Worm (Caenorhabditis elegans) whole organism, mixed stage, embryonic: ENCODE results near the gene bbs-8.

Experiments
- bed-3 ChIP-seq: fragments of 200-800 bp; sonication (Bioruptor generic); optimal IDR thresholded peaks from 3 replicates; lab custom pipeline; 2018; ENCODE audit warnings: mild to moderate bottlenecking, missing genetic modification characterization, moderate library complexity, missing compliant biosample characterization
- blmp-1 ChIP-seq: fragments of 150-350 bp; optimal IDR thresholded peaks from 2 replicates; lab custom pipeline; 2014; ENCODE audit warnings: missing biosample characterization, missing genetic modification characterization
- ceh-39 ChIP-seq: fragments of 150-350 bp; optimal IDR thresholded peaks from 2 replicates; lab custom pipeline; 2014; ENCODE audit warnings: missing biosample characterization, missing genetic modification characterization
- ceh-43 ChIP-seq: fragments of 200-800 bp; sonication (Bioruptor generic); optimal IDR thresholded peaks from 2 replicates; lab custom pipeline; 2018; ENCODE audit warnings: mild to moderate bottlenecking, missing genetic modification characterization, moderate library complexity, missing compliant biosample characterization
- ceh-83 ChIP-seq: fragments of 200-800 bp; sonication (Bioruptor generic); optimal IDR thresholded peaks from 2 replicates; lab custom pipeline; 2018; ENCODE audit warnings: mild to moderate bottlenecking, missing genetic modification characterization, missing compliant biosample characterization
- ces-1 ChIP-seq: fragments of 150-350 bp; optimal IDR thresholded peaks from 2 replicates; lab custom pipeline; 2014; ENCODE audit warnings: missing biosample characterization, missing genetic modification reagents, missing genetic modification characterization
- cnd-1 ChIP-seq: fragments of 200-800 bp; sonication (Bioruptor generic); optimal IDR thresholded peaks from 2 replicates; lab custom pipeline; 2018; ENCODE audit warnings: mild to moderate bottlenecking, missing genetic modification characterization, missing compliant biosample characterization
- drap-1 ChIP-seq: fragments of 200-800 bp; sonication (Bioruptor generic); optimal IDR thresholded peaks from 3 replicates; lab custom pipeline; 2018; ENCODE audit warnings: mild to moderate bottlenecking, missing genetic modification characterization, missing compliant biosample characterization
- elt-1 ChIP-seq: sonication (generic microtip); optimal IDR thresholded peaks from 2 replicates; lab custom pipeline; 2017; ENCODE audit warnings: missing genetic modification characterization, mild to moderate bottlenecking, missing compliant biosample characterization, antibody characterized with exemption, moderate library complexity, borderline replicate concordance; ENCODE audit not compliant: insufficient read depth
- flh-1 ChIP-seq: fragments of 200-800 bp; sonication (Bioruptor generic); optimal IDR thresholded peaks from 2 replicates; lab custom pipeline; 2018; ENCODE audit warnings: mild to moderate bottlenecking, missing genetic modification characterization, moderate library complexity, missing compliant biosample characterization
- ham-2 ChIP-seq: fragments of 200-800 bp; sonication (Bioruptor generic); optimal IDR thresholded peaks from 2 replicates; lab custom pipeline; 2018; ENCODE audit warnings: mild to moderate bottlenecking, missing genetic modification characterization, missing compliant biosample characterization
- hlh-1 ChIP-seq: fragments of 150-350 bp; optimal IDR thresholded peaks from 2 replicates; lab custom pipeline; 2014; ENCODE audit warnings: missing biosample characterization, missing genetic modification reagents, missing genetic modification characterization
- lin-32 ChIP-seq: fragments of 200-800 bp; sonication (Bioruptor generic); optimal IDR thresholded peaks from 2 replicates; lab custom pipeline; 2018; ENCODE audit warnings: mild to moderate bottlenecking, missing genetic modification characterization, missing compliant biosample characterization
- lsy-2 ChIP-seq: fragments of 150-350 bp; optimal IDR thresholded peaks from 2 replicates; lab custom pipeline; 2014; ENCODE audit warnings: missing biosample characterization, missing genetic modification characterization
- mab-5 ChIP-seq: fragments of 150-350 bp; optimal IDR thresholded peaks from 2 replicates; lab custom pipeline; 2014; ENCODE audit warnings: missing biosample characterization, missing genetic modification characterization
- mep-1 ChIP-seq: fragments of 150-350 bp; optimal IDR thresholded peaks from 2 replicates; lab custom pipeline; 2017; ENCODE audit warnings: missing biosample characterization, missing genetic modification reagents, missing genetic modification characterization, inconsistent platforms
- nhr-12 ChIP-seq: fragments of 150-350 bp; optimal IDR thresholded peaks from 2 replicates; lab custom pipeline; 2014; ENCODE audit warnings: missing biosample characterization, missing genetic modification characterization
- nhr-2 ChIP-seq: fragments of 150-350 bp; optimal IDR thresholded peaks from 2 replicates; lab custom pipeline; 2014; ENCODE audit warnings: missing biosample characterization, missing genetic modification characterization
- nhr-237 ChIP-seq: fragments of 150-350 bp; optimal IDR thresholded peaks from 2 replicates; lab custom pipeline; 2014; ENCODE audit warnings: missing biosample characterization, missing genetic modification characterization
- nhr-28 ChIP-seq: fragments of 150-350 bp; optimal IDR thresholded peaks from 2 replicates; lab custom pipeline; 2014; ENCODE audit warnings: missing biosample characterization, missing genetic modification characterization
- nhr-76 ChIP-seq: sonication (generic microtip); optimal IDR thresholded peaks from 2 replicates; lab custom pipeline; 2017; ENCODE audit warnings: missing biosample characterization, missing genetic modification characterization
- pha-4 ChIP-seq: fragments of 150-350 bp; optimal IDR thresholded peaks from 2 replicates; lab custom pipeline; 2018; ENCODE audit warnings: missing biosample characterization, missing genetic modification reagents, missing genetic modification characterization
- sem-2 ChIP-seq: fragments of 200-800 bp; sonication (Bioruptor generic); optimal IDR thresholded peaks from 2 replicates; lab custom pipeline; 2018; ENCODE audit warnings: mild to moderate bottlenecking, missing genetic modification characterization, missing compliant biosample characterization
- snpc-4 ChIP-seq: fragments of 150-350 bp; optimal IDR thresholded peaks from 2 replicates; lab custom pipeline; 2014; ENCODE audit warnings: missing biosample characterization, missing genetic modification characterization
- tbx-8 ChIP-seq: fragments of 200-800 bp; sonication (Bioruptor generic); optimal IDR thresholded peaks from 2 replicates; lab custom pipeline; 2018; ENCODE audit warnings: mild to moderate bottlenecking, missing genetic modification characterization, moderate library complexity, missing compliant biosample characterization
- unc-120 ChIP-seq: sonication (generic microtip); optimal IDR thresholded peaks from 2 replicates; lab custom pipeline; 2017; ENCODE audit warnings: missing genetic modification characterization, missing compliant biosample characterization; ENCODE audit not compliant: poor library complexity, severe bottlenecking
- unc-39 ChIP-seq: fragments of 150-350 bp; optimal IDR thresholded peaks from 2 replicates; lab custom pipeline; 2014; ENCODE audit warnings: missing biosample characterization, missing genetic modification characterization
- zip-8 ChIP-seq: fragments of 150-350 bp; optimal IDR thresholded peaks from 2 replicates; lab custom pipeline; 2014; ENCODE audit warnings: missing biosample characterization, missing genetic modification characterization
- ztf-11 ChIP-seq: fragments of 150-350 bp; optimal IDR thresholded peaks from 2 replicates; lab custom pipeline; 2014; ENCODE audit warnings: missing biosample characterization, missing genetic modification characterization

Gene bbs-8

DNA sequence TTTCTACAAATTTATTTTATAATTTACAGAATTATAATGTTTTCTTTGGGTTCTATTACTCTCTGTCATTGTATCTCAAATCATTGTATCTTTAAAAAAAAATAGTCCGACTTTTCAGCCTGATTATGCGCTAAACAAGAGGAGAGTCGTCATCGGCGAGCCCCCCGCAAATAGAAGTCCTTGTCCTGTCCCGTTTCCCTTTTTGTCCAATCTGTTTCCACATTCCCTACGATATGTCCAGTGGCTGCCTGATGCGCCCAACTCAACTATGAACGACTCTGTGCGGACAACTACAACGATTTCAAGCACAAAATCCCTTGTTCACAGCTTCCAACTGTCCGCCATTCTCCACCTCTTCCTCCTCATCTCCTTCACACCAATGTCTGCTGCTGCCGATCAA, 6.9 kb downstream of the bbs-8 start, which contains the start of gene dbl-1:
Gene dbl-1, plus strand, starts transcription at position 119 of the 400 bp plus-strand sequence.
- no peak for TF ChIP-seq mep-1 (tag; lab: Kevin White, UChicago)
- TF ChIP-seq nhr-28 (tag; lab: Kevin White, UChicago) = no peak
- TF ChIP-seq nhr-237 = no peak
- TF ChIP-seq ztf-11 (tag; lab: Kevin White, UChicago) = no peak
- TF ChIP-seq ceh-43 (GFP tag; lab: Kevin White, UChicago) = no peak
- no peak for TF ChIP-seq zip-8 (tag; lab: Kevin White, UChicago)
- TF ChIP-seq ceh-83 = no peak
- TF ChIP-seq blmp-1 (tag; lab: Kevin White, UChicago) = no peak
- TF ChIP-seq mab-5 (tag; lab: Kevin White, UChicago) = no peak

ce11 chrV:6753257-6753656, 11.6 kb downstream of the bbs-8 start:
- no peak for TF ChIP-seq zip-8 (tag; lab: Kevin White, UChicago)
- no peak for TF ChIP-seq blmp-1 (tag; lab: Kevin White, UChicago)
- TF ChIP-seq ceh-43 (GFP tag; lab: Kevin White, UChicago) = no peak
- TF ChIP-seq ham-2 (GFP tag; lab: Kevin White, UChicago) = no peak
- TF ChIP-seq ces-1 (GFP tag; lab: Kevin White, UChicago) = no peak
- TF ChIP-seq drap-1 = no peak
- TF ChIP-seq unc-39 = no peak
- TF ChIP-seq mab-5 (tag; lab: Kevin White, UChicago) = no peak
- TF ChIP-seq nhr-76 (tag; lab: Kevin White, UChicago) = no peak
- TF ChIP-seq nhr-2 (tag; lab: Kevin White, UChicago) = no peak
- no peak for TF ChIP-seq ceh-39 (tag; lab: Kevin White, UChicago)
- TF ChIP-seq nhr-28 (tag; lab: Kevin White, UChicago) = no peak
- TF ChIP-seq ztf-11 (tag; lab: Kevin White, UChicago) = no peak
- TF ChIP-seq tbx-8 (GFP tag; lab: Kevin White, UChicago) = no peak

ce11 chrV:6751493-6752100, 13.3 kb downstream of the bbs-8 start:
- TF ChIP-seq drap-1 = no peak
- no peak for TF ChIP-seq lin-32 (GFP tag; lab: Kevin White, UChicago)
- peak; percentile 32 for TF ChIP-seq hlh-1 (tag; lab: Kevin White, UChicago)
- peak; percentile 65 for TF ChIP-seq unc-120 (tag; lab: Kevin White, UChicago)
- TF ChIP-seq tbx-8 (GFP tag; lab: Kevin White, UChicago) = no peak
- no peak for TF ChIP-seq mep-1 (tag; lab: Kevin White, UChicago)
- no peak for TF ChIP-seq unc-39
- TF ChIP-seq bed-3 = no peak
- no peak for TF ChIP-seq ceh-43 (GFP tag; lab: Kevin White, UChicago)
- no peak for TF ChIP-seq mab-5 (tag; lab: Kevin White, UChicago)
- TF ChIP-seq sem-2 = no peak
- no peak for TF ChIP-seq elt-1 (tag; lab: Kevin White, UChicago)
- TF ChIP-seq ceh-83 = no peak
- TF ChIP-seq ces-1 (GFP tag; lab: Kevin White, UChicago) = no peak
- TF ChIP-seq, all 35 proteins: peak for 2

DNA sequence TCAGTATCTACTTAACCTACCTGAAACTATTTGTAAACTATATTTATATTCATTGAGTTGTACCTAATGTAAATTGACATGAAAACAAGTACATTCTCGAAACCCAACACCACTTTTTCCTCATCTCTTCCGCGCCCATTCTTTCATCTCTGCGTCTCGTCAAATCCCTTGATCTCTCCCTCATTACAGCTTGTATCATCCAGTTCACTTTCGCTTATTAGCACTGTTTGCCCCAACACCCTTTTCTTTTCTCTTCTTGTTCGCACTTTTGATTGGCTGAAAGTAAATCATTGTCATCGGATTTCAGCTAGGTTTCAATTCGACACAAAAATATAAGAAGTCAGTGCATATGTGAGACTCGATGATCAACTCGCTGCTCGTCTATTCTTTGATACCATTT, 20.1 kb downstream of the bbs-8 start, which contains the start of gene T25F10.3:
Gene T25F10.3, plus strand, starts transcription at position 308 of the 400 bp plus-strand sequence.
- no peak for TF ChIP-seq cnd-1
- TF ChIP-seq lsy-2 = no peak
- no peak for TF ChIP-seq tbx-8 (GFP tag; lab: Kevin White, UChicago)
- peak; percentile 30 for TF ChIP-seq blmp-1 (tag; lab: Kevin White, UChicago)

DNA sequence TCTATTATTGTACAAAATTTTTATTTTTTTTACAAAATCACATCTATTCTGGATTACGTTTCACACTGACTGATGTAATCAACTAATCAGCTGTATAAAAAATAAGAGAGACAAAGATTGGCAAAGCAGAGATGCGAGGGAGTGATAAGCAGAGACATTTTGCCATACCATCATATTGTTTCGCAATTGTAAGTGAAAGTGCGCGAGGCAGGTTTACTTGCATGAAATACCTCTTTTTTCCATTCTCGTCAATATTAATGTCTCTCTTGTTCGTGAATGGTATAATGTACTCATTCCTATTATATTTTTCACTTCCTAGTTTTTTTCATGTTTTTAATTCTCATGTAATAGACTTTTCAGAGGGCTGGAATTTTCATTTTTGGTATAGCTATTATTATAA, 28.0 kb downstream of the bbs-8 start:
- TF ChIP-seq lin-32 (GFP tag; lab: Kevin White, UChicago) (no peak), zip-8 (tag; lab: Kevin White, UChicago) (no peak), elt-1 (tag; lab: Kevin White, UChicago) (peak; percentile 59), blmp-1 (tag; lab: Kevin White, UChicago) (peak; percentile 15)

DNA sequence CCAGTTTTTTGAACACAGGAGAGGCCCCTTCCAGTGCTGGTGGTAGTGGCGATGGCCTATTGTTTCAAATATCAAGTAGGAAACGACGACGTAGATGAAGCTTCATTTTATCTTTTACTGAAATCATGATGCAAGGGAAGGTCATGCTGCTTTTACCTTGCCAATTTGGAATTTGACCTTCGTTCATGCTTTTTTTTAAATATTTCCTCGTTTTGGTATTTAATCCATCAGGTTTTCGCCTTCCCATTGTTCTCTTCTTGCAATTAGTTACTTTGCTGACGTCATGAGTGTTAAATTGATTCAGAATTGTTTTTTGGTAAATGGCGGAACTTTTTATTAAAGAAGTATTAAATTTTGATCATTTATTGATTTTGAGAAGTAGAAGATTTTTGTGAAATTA, 28.8 kb downstream of the bbs-8 start:
- TF ChIP-seq zip-8 (tag; lab: Kevin White, UChicago) (no peak), unc-120 (tag; lab: Kevin White, UChicago) (no peak), blmp-1 (tag; lab: Kevin White, UChicago) (no peak), ces-1 (GFP tag; lab: Kevin White, UChicago) (no peak), nhr-12 (tag; lab: Kevin White, UChicago) (no peak), mab-5 (tag; lab: Kevin White, UChicago) (no peak), snpc-4 (tag; lab: Kevin White, UChicago) (no peak), lin-32 (GFP tag; lab: Kevin White, UChicago) (no peak), elt-1 (tag; lab: Kevin White, UChicago) (no peak), pha-4 (tag; lab: Kevin White, UChicago) (no peak), flh-1 (GFP tag; lab: Kevin White, UChicago) (no peak)
